Worm (Caenorhabditis elegans) whole organism, L1 larva: Measurements from ENCODE around the gene F48B9.8.

Source experiments
- alr-1 ChIP-seq: fragments of 200-800 bp; sonication (Bioruptor generic); optimal IDR thresholded peaks from 2 replicates; lab custom pipeline; 2018; ENCODE audit warnings: borderline replicate concordance, mild to moderate bottlenecking, missing genetic modification characterization, missing compliant biosample characterization
- aly-2 ChIP-seq: fragments of 150-350 bp; optimal IDR thresholded peaks from 2 replicates; lab custom pipeline; 2014; ENCODE audit warnings: missing biosample characterization, missing genetic modification characterization
- blmp-1 ChIP-seq: fragments of 150-350 bp; optimal IDR thresholded peaks from 2 replicates; lab custom pipeline; 2014; ENCODE audit warnings: missing biosample characterization, missing genetic modification characterization
- ceh-63 ChIP-seq: fragments of 200-800 bp; sonication (Bioruptor generic); optimal IDR thresholded peaks from 2 replicates; lab custom pipeline; 2018; ENCODE audit warnings: mild to moderate bottlenecking, missing genetic modification characterization, missing compliant biosample characterization
- ces-1 ChIP-seq: fragments of 150-350 bp; optimal IDR thresholded peaks from 2 replicates; lab custom pipeline; 2014; ENCODE audit warnings: missing biosample characterization, missing genetic modification reagents, missing genetic modification characterization
- efl-1 ChIP-seq, 4 experiments: fragments of 150-350 bp; optimal IDR thresholded peaks in 3 of 4; peaks in 1 of 4; 1 replicate in 1 of 4; 2 replicates in 3 of 4; lab custom pipeline; 2014; ENCODE audit warnings: missing biosample characterization in 2 of 4, missing genetic modification characterization in 2 of 4, missing genetic modification reagents in 2 of 4
- egl-27 ChIP-seq, 2 experiments: fragments of 150-350 bp in 1 of 2; sonication (generic microtip); optimal IDR thresholded peaks; 3 replicates each; lab custom pipeline; 2017 to 2018; ENCODE audit warnings: missing biosample characterization in 2 of 2, missing genetic modification characterization in 2 of 2, missing genetic modification reagents in 2 of 2
- fkh-8 ChIP-seq: sonication (generic microtip); optimal IDR thresholded peaks from 2 replicates; lab custom pipeline; 2016; ENCODE audit warnings: mild to moderate bottlenecking, missing genetic modification characterization, missing compliant biosample characterization
- fos-1 ChIP-seq: fragments of 150-350 bp; optimal IDR thresholded peaks from 2 replicates; lab custom pipeline; 2014; ENCODE audit warnings: missing biosample characterization, missing genetic modification characterization
- grh-1 ChIP-seq: fragments of 200-800 bp; sonication (Bioruptor generic); IDR thresholded peaks from 2 replicates; pipeline ENCODE4 v1.3.6; 2022; ENCODE audit warnings: missing genetic modification reagents, missing genetic modification characterization, missing compliant biosample characterization
- jun-1 ChIP-seq: fragments of 150-350 bp; optimal IDR thresholded peaks from 2 replicates; lab custom pipeline; 2014; ENCODE audit warnings: missing biosample characterization, missing genetic modification reagents, missing genetic modification characterization
- lin-14 ChIP-seq: fragments of 200-800 bp; sonication (Bioruptor generic); optimal IDR thresholded peaks from 2 replicates; lab custom pipeline; 2018; ENCODE audit warnings: mild to moderate bottlenecking, missing genetic modification characterization, moderate library complexity, missing compliant biosample characterization
- lin-35 ChIP-seq, 2 experiments: fragments of 150-350 bp; optimal IDR thresholded peaks; 2 replicates each; lab custom pipeline; 2014; ENCODE audit warnings: missing biosample characterization in 2 of 2, missing genetic modification characterization in 2 of 2, missing genetic modification reagents in 2 of 2
- mef-2 ChIP-seq: fragments of 150-350 bp; optimal IDR thresholded peaks from 2 replicates; lab custom pipeline; 2014; ENCODE audit warnings: missing biosample characterization, missing genetic modification characterization
- mep-1 ChIP-seq: fragments of 150-350 bp; optimal IDR thresholded peaks from 2 replicates; lab custom pipeline; 2014; ENCODE audit warnings: missing biosample characterization, missing genetic modification characterization
- nhr-237 ChIP-seq: fragments of 150-350 bp; optimal IDR thresholded peaks from 2 replicates; lab custom pipeline; 2014; ENCODE audit warnings: missing biosample characterization, missing genetic modification characterization
- nhr-28 ChIP-seq: fragments of 150-350 bp; optimal IDR thresholded peaks from 2 replicates; lab custom pipeline; 2014; ENCODE audit warnings: missing biosample characterization, missing genetic modification characterization
- nhr-47 ChIP-seq: sonication (generic microtip); optimal IDR thresholded peaks from 2 replicates; lab custom pipeline; 2016; ENCODE audit warnings: mild to moderate bottlenecking, missing genetic modification characterization, moderate library complexity, missing compliant biosample characterization
- nhr-76 ChIP-seq: sonication (generic microtip); optimal IDR thresholded peaks from 2 replicates; lab custom pipeline; 2017; ENCODE audit warnings: missing biosample characterization, missing genetic modification characterization
- nhr-85 ChIP-seq: sonication (generic microtip); peaks from one replicate; lab custom pipeline; 2016; ENCODE audit warnings: missing genetic modification characterization, inconsistent platforms, missing compliant biosample characterization
- nhr-90 ChIP-seq: sonication (generic microtip); optimal IDR thresholded peaks from 2 replicates; lab custom pipeline; 2016; ENCODE audit warnings: mild to moderate bottlenecking, missing genetic modification characterization, missing compliant biosample characterization; ENCODE audit not compliant: poor library complexity
- pag-3 ChIP-seq: sonication (generic microtip); optimal IDR thresholded peaks from 2 replicates; lab custom pipeline; 2017; ENCODE audit warnings: missing genetic modification characterization, mild to moderate bottlenecking, missing compliant biosample characterization, antibody characterized with exemption, borderline replicate concordance; ENCODE audit not compliant: insufficient read depth
- pax-3 ChIP-seq: fragments of 200-800 bp; sonication (Bioruptor generic); optimal IDR thresholded peaks from 2 replicates; lab custom pipeline; 2018; ENCODE audit warnings: mild to moderate bottlenecking, missing genetic modification characterization, moderate library complexity, missing compliant biosample characterization
- pqm-1 ChIP-seq: sonication (generic microtip); optimal IDR thresholded peaks from 3 replicates; lab custom pipeline; 2017; ENCODE audit warnings: missing biosample characterization, missing genetic modification characterization
- rnt-1 ChIP-seq: sonication (generic microtip); optimal IDR thresholded peaks from 2 replicates; lab custom pipeline; 2016; ENCODE audit warnings: mild to moderate bottlenecking, missing genetic modification characterization, moderate library complexity, missing compliant biosample characterization
- skn-1 ChIP-seq: fragments of 150-350 bp; optimal IDR thresholded peaks from 2 replicates; lab custom pipeline; 2014; ENCODE audit warnings: missing biosample characterization, missing genetic modification characterization
- snpc-4 ChIP-seq: fragments of 150-350 bp; optimal IDR thresholded peaks from 2 replicates; lab custom pipeline; 2014; ENCODE audit warnings: missing biosample characterization, missing genetic modification characterization
- sptf-1 ChIP-seq: fragments of 150-350 bp; optimal IDR thresholded peaks from 2 replicates; lab custom pipeline; 2014; ENCODE audit warnings: missing biosample characterization, missing genetic modification characterization
- vab-15 ChIP-seq: sonication (generic microtip); optimal IDR thresholded peaks from 2 replicates; lab custom pipeline; 2017; ENCODE audit warnings: missing genotype, mild to moderate bottlenecking, missing genetic modification characterization, missing compliant biosample characterization
- zip-4 ChIP-seq: fragments of 200-800 bp; sonication (Bioruptor generic); optimal IDR thresholded peaks from 2 replicates; lab custom pipeline; 2018; ENCODE audit warnings: mild to moderate bottlenecking, missing genetic modification characterization, moderate library complexity, missing compliant biosample characterization

Gene F48B9.8

DNA sequence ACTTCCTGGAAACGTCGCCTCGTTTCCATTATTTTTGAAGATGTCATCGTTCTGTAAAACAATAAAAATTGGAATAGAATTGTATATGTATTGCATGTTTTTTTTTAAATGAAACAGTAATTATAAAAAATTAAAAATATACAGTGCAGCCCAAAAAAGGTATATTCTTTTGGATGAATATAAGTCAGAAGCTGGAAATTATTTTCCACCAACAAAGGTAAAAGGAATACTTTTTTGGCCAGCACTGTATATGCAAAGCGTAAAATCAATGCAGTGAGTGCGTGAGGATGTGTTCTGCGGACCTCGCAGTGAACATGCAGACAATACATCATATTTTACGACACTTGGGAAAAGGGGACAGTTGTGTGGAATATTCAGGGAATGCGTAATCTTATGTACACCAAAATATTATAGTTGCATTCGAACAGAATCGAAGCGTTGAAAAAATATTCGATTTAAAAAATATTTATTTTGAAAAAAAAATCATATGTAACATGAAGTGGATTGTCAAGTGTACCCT, at the start of gene F48B9.8 (continued):
- no peak for TF ChIP-seq nhr-237 (tag; lab: Kevin White, UChicago)

ce11 chrX:2220850-2221249, 44.6 kb upstream of the F48B9.8 start, which contains the start of gene hex-1:
TSS of gene hex-1 (plus strand) at chrX:2221150.
- TF ChIP-seq nhr-237 (tag; lab: Kevin White, UChicago): no peak
- TF ChIP-seq nhr-90 (tag; lab: Kevin White, UChicago): no peak
- TF ChIP-seq mep-1 (tag; lab: Kevin White, UChicago): no peak
- TF ChIP-seq aly-2 (tag; lab: Kevin White, UChicago): no peak
- TF ChIP-seq jun-1: no peak
- no peak for TF ChIP-seq nhr-28 (tag; lab: Kevin White, UChicago)
- no peak for TF ChIP-seq nhr-76
- no peak for TF ChIP-seq fos-1 (tag; lab: Kevin White, UChicago)
- no peak for TF ChIP-seq alr-1 (tag; lab: Kevin White, UChicago)
- TF ChIP-seq skn-1 (tag; lab: Kevin White, UChicago): no peak
- no peak for TF ChIP-seq mef-2
- no peak for TF ChIP-seq pax-3 (tag; lab: Kevin White, UChicago)
- TF ChIP-seq lin-14 (GFP tag; lab: Kevin White, UChicago): no peak
- TF ChIP-seq zip-4 (GFP tag; lab: Kevin White, UChicago): no peak
- TF ChIP-seq nhr-47 (tag; lab: Kevin White, UChicago): no peak
- no peak for TF ChIP-seq vab-15 (tag; lab: Kevin White, UChicago)
- TF ChIP-seq blmp-1: no peak
- no peak for TF ChIP-seq pqm-1 (tag; lab: Kevin White, UChicago)

- no peak for TF ChIP-seq vab-15 (tag; lab: Kevin White, UChicago)
- TF ChIP-seq snpc-4: peak; percentile 61
- peak; percentile 27 for TF ChIP-seq rnt-1 (tag; lab: Kevin White, UChicago)
- TF ChIP-seq ces-1 (GFP tag; lab: Kevin White, UChicago): no peak
Observed at ce11 chrX:2219453-2219852, 43.2 kb upstream of the F48B9.8 start.

- TF ChIP-seq lin-14 (GFP tag; lab: Kevin White, UChicago): no peak
- TF ChIP-seq blmp-1: peak; percentile 98
Observed at ce11 chrX:2219006-2219405, 42.8 kb upstream of the F48B9.8 start.

DNA sequence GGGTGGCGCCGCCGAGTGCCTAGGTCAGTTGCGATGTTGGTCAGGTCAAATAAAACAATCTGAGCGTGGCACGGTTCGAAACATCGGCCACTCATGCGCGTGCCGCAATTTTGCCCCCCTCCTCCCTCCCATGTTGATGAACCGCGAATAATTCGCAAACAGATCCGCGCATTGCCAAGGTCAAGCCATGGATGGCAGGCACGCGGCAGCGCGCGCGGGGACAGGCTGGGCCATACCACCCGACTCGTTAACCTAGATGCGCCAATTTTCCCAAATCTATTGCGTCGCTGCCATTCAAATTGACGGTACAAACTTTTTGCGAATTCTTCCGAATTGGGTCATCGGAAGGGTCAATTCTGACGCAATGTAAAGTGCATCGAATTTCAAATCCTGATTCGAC, 40.5 kb upstream of the F48B9.8 start:
- TF ChIP-seq grh-1 (peak; percentile 41; the same call in 1 of the 2 replicates), ceh-63 (GFP tag; lab: Kevin White, UChicago) (no peak), nhr-85 (tag; lab: Kevin White, UChicago) (peak; percentile 81), fkh-8 (tag; lab: Kevin White, UChicago) (no peak), egl-27 (tag; optimal IDR thresholded peaks at IDR 0.05; lab: Kevin White, UChicago) (peak in 1 of 2 experiments; percentile 5), efl-1 (optimal IDR thresholded peaks at IDR 0.05; lab: Kevin White, UChicago) (no peak), efl-1 (GFP tag; optimal IDR thresholded peaks at IDR 0.05 in 1 of 2; lab: Kevin White, UChicago) (peak in 1 of 2 experiments; percentile 60), lin-14 (GFP tag; lab: Kevin White, UChicago) (peak; percentile 61), blmp-1 (peak; percentile 83)

DNA sequence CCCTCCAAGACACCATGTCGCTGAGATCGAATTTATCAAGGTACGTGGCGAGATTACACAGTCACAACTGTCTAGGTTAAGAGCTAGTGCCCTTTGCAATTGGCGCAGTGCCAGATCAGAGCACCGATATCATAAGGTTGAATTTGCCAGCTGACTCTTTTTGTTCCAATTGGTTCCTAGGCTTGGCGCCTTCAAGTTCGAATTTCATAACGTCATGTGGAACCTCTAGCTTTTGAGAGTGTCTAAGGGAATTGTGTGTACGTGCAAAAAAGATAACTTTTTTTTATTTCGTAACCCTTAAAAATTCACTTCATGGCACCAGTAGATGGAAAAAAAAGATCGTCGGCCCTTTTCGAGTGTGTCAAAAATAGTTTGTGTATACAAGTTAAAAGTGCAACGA, 40.0 kb upstream of the F48B9.8 start:
- TF ChIP-seq lin-35 (GFP tag; optimal IDR thresholded peaks at IDR 0.05; lab: Kevin White, UChicago) (no peak), rnt-1 (tag; lab: Kevin White, UChicago) (peak; percentile 31), ceh-63 (GFP tag; lab: Kevin White, UChicago) (no peak), pag-3 (tag; lab: Kevin White, UChicago) (peak; percentile 52), efl-1 (optimal IDR thresholded peaks at IDR 0.05; lab: Kevin White, UChicago) (no peak), efl-1 (GFP tag; optimal IDR thresholded peaks at IDR 0.05 in 1 of 2; lab: Kevin White, UChicago) (peak in 1 of 2 experiments; percentile 7), sptf-1 (tag; lab: Kevin White, UChicago) (no peak)
